Worm (Caenorhabditis elegans): ENCODE measurements around the gene irld-1.

Gene irld-1

DNA sequence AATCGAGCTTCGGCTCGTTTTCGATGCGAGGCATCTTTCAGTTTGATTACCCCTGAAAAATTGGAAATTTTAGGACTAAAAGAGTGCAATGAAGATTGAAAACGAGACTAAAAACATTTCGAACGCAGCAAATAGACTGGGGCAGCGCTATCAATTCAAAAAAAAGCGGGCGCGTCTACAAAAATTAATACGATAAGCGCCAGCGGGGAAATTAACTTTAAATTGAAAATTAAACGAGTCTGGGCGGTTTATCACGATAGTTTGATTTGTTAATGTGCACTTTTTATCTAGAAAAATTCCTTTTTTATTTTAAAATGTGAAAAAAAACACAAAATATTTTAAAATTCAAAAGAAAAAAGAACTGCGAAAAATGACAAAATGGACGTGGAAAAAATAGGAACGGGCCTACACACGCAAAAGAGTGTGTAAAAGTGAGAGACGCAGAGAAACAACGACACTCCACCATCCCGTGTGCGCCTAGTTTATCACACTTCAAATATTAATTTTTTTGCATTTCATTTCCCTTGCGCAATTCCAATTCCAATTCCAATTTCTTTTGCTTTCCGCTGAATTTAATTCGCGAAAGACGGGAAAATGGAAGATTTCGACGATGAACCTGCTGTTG is 34.9 kb downstream of the irld-1 start, which contains the start of the genes gmpr-1 and fipp-1:
Gene gmpr-1 (minus strand): TSS at position 75 of the 625 bp plus-strand sequence.
Gene fipp-1 (plus strand): TSS at position 499 of the 625 bp plus-strand sequence.
- TF ChIP-seq T26A8.4 (GFP tag; IDR thresholded peaks at IDR 0.05) (no peak), lir-3 (tag; optimal IDR thresholded peaks at IDR 0.05) (no peak), ceh-62 (tag; optimal IDR thresholded peaks at IDR 0.05) (no peak), ceh-28 (tag; optimal IDR thresholded peaks at IDR 0.05) (no peak), pqm-1 (tag; optimal IDR thresholded peaks at IDR 0.05) (peak; percentile 67), unc-62 (GFP tag; optimal IDR thresholded peaks at IDR 0.05 in 1 of 2) (no peak), unc-62 (tag; optimal IDR thresholded peaks at IDR 0.05) (no peak), D1046.2 (GFP tag; IDR thresholded peaks at IDR 0.05) (no peak), nhr-111 (GFP tag; optimal IDR thresholded peaks at IDR 0.05) (no peak), pha-4 (GFP tag; IDR thresholded peaks at IDR 0.05) (0 out of 2 replicates have a peak, but pooled peaks have one; percentile 26), pha-4 (tag; optimal IDR thresholded peaks at IDR 0.05) (no peak), dmd-6 (GFP tag; IDR thresholded peaks at IDR 0.05) (no peak), lsy-2 (tag; optimal IDR thresholded peaks at IDR 0.05) (peak in 1 of 2 experiments; percentile 73), dpl-1 (GFP tag; optimal IDR thresholded peaks at IDR 0.05) (peak; percentile 67), dve-1 (tag; optimal IDR thresholded peaks at IDR 0.05; ENCODE audit: insufficient read depth) (peak; percentile 51), unc-130 (GFP tag; optimal IDR thresholded peaks at IDR 0.05) (no peak), mxl-2 (GFP tag; conservative IDR thresholded peaks at IDR 0.05) (no peak), mes-2 (tag; optimal IDR thresholded peaks at IDR 0.05; ENCODE audit: poor library complexity, severe bottlenecking) (peak; percentile 60), lin-13 (GFP tag; optimal IDR thresholded peaks at IDR 0.05) (no peak), ceh-32 (tag; optimal IDR thresholded peaks at IDR 0.05; ENCODE audit: poor library complexity) (no peak), hif-1 (tag; optimal IDR thresholded peaks at IDR 0.05) (peak in 1 of 2 experiments; percentile 21), nhr-41 (GFP tag; IDR thresholded peaks at IDR 0.05) (no peak), hlh-11 (tag; optimal IDR thresholded peaks at IDR 0.05) (peak; percentile 23), lin-38 (GFP tag; IDR thresholded peaks at IDR 0.05) (peak; percentile 31; the same call in 1 of the 2 replicates), F10B5.3 (tag; optimal IDR thresholded peaks at IDR 0.05) (no peak), daf-8 (GFP tag; IDR thresholded peaks at IDR 0.05) (no peak), egl-43 (GFP tag; IDR thresholded peaks at IDR 0.05) (no peak), ceh-82 (tag; optimal IDR thresholded peaks at IDR 0.05) (no peak), nhr-76 (tag; optimal IDR thresholded peaks at IDR 0.05) (no peak), nhr-102 (tag; optimal IDR thresholded peaks at IDR 0.05) (no peak), aha-1 (tag) (no peak), T20F7.1 (GFP tag; optimal IDR thresholded peaks at IDR 0.05) (peak; percentile 99), lin-15B (tag; optimal IDR thresholded peaks at IDR 0.05) (no peak), ztf-11 (tag; optimal IDR thresholded peaks at IDR 0.05) (no peak), F26F4.8 (GFP tag; conservative IDR thresholded peaks at IDR 0.05) (no peak), hlh-30 (tag; optimal IDR thresholded peaks at IDR 0.05; ENCODE audit: insufficient read depth) (peak; percentile 42), nhr-25 (tag; optimal IDR thresholded peaks at IDR 0.05; ENCODE audit: borderline replicate concordance, insufficient read depth) (peak; percentile 5), nhr-42 (GFP tag; IDR thresholded peaks at IDR 0.05) (no peak), nhr-237 (tag; optimal IDR thresholded peaks at IDR 0.05) (no peak), lim-7 (GFP tag; IDR thresholded peaks at IDR 0.05) (no peak), Y48G9A.11 (GFP tag; IDR thresholded peaks at IDR 0.05) (peak; percentile 80), hmg-1.1 (GFP tag; IDR thresholded peaks at IDR 0.05) (peak; percentile 53), spr-3 (GFP tag; optimal IDR thresholded peaks at IDR 0.05) (no peak), aly-2 (tag; optimal IDR thresholded peaks at IDR 0.05) (no peak), mdl-1 (tag; optimal IDR thresholded peaks at IDR 0.05) (peak in 1 of 2 experiments; percentile 8), F49E8.2 (tag; optimal IDR thresholded peaks at IDR 0.05; ENCODE audit: borderline replicate concordance) (no peak)

Data from whole organism, L4 larva.